Worm (Caenorhabditis elegans): ENCODE measurements around the gene osm-6.
A peak's percentile ranks its signal among the peaks of the same experiment; 100 is the strongest.

osm-6 gene

DNA sequence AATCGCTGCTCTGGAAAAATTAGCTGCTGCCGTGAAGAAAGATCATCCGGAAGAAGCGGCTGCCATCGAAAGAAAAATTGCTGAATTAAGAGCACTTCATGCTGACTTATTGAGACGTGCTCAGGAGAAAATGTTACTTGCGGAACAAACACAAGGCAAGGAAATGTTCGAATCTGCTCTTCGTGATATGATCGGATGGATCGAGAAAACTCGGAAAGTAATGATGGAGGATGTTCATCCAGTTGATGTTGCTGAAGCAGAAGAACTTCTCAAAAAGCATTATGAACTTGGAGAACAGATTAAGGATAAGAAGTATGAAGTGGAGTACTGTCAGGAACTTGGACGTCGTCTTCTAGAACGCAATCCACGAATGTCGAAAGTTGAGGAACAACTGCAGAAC lies 21.3 kb downstream of the osm-6 start:
- TF ChIP-seq fos-1 (tag; optimal IDR thresholded peaks at IDR 0.05) (no peak), tra-1 (GFP tag; IDR thresholded peaks at IDR 0.05) (no peak), aha-1 (tag) (peak; percentile 93), mes-2 (tag; optimal IDR thresholded peaks at IDR 0.05; ENCODE audit: poor library complexity, severe bottlenecking) (no peak), ctbp-1 (GFP tag; IDR thresholded peaks at IDR 0.05) (no peak), nhr-48 (tag; optimal IDR thresholded peaks at IDR 0.05) (no peak), unc-39 (tag; optimal IDR thresholded peaks at IDR 0.05) (no peak)

DNA sequence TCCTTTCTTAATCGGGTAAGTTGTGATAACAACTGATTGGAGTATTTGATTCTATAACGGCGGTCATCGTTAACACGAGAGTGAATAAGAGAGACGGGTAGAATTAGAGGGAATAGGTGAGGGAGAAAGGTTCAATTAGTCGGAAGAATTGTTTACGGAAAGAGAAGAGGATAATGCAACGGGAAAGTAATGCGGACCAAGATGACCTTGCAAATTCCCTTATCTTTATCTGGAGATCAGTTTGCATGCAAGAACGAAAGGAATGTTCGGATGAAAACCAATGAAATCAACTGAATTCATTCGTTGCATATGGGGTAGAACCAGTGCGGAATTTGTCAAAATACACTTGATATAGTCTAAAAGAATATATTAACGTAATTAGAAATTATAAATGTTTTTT lies 25.1 kb downstream of the osm-6 start:
- TF ChIP-seq dpl-1 (GFP tag; optimal IDR thresholded peaks at IDR 0.05) (no peak), unc-62 (GFP tag; optimal IDR thresholded peaks at IDR 0.05 in 1 of 2) (peak in 1 of 2 experiments; percentile 81), unc-62 (tag; optimal IDR thresholded peaks at IDR 0.05) (no peak)

DNA sequence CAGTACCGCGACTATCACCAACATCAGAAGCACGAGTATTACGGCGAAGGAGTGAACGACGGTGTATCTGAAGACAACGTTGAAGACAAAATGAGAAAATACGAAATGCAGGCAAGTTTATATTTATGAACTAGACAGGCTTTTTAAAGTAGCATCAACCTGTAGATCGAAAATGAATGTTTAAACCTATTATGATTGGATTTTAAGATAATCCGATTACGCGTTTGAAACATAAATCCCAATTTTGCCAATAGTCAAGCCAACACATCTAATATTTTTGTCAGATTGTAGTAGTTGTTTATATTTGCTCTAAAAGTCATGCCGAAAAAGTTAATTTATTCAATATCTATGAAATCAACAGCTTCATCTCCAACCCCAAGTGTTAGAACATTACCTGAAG lies 26.0 kb downstream of the osm-6 start:
- TF ChIP-seq daf-16 (GFP tag; optimal IDR thresholded peaks at IDR 0.05) (no peak), daf-16 (tag; optimal IDR thresholded peaks at IDR 0.05) (no peak), F26F4.8 (GFP tag; conservative IDR thresholded peaks at IDR 0.05) (no peak), aha-1 (tag) (peak; percentile 94)

DNA sequence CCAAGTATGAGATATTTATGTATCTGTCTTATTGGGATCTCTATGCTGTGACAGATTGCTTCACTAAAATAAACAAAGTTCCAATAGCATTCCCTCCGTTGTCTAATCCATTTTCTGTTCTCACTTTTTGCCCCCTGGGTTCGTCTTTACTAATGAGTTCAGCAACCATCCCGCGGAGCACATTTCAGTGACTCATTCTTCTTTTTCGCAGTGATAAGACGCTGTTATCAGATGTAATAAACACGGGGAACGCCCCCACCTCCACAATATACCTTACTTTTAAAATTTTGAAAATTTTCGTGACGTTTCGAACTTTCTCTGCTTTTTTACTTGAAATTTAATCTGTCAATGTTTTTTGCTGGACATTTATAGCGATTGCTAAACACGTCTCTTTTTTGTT lies 27.1 kb downstream of the osm-6 start:
- peak; percentile 34 for TF ChIP-seq nhr-28 (tag; optimal IDR thresholded peaks at IDR 0.05)
- no peak for TF ChIP-seq zip-11 (GFP tag; IDR thresholded peaks at IDR 0.05)
- no peak for TF ChIP-seq T20F7.1 (GFP tag; optimal IDR thresholded peaks at IDR 0.05)
- TF ChIP-seq zfp-3 (GFP tag; conservative IDR thresholded peaks at IDR 0.05), result no peak
- no peak for TF ChIP-seq lin-13 (GFP tag; optimal IDR thresholded peaks at IDR 0.05)
- no peak for TF ChIP-seq F37D6.2 (tag; optimal IDR thresholded peaks at IDR 0.05)
- TF ChIP-seq ctbp-1 (GFP tag; IDR thresholded peaks at IDR 0.05), result no peak
- no peak for TF ChIP-seq Y75B8A.6 (GFP tag; IDR thresholded peaks at IDR 0.05)
- TF ChIP-seq nhr-102 (tag; optimal IDR thresholded peaks at IDR 0.05), result no peak
- no peak for TF ChIP-seq spr-3 (GFP tag; optimal IDR thresholded peaks at IDR 0.05)
- peak; percentile 54 for TF ChIP-seq hlh-11 (tag; optimal IDR thresholded peaks at IDR 0.05)
- TF ChIP-seq ceh-20 (GFP tag; IDR thresholded peaks at IDR 0.05), result no peak
- TF ChIP-seq mdl-1 (tag; optimal IDR thresholded peaks at IDR 0.05), result peak in 1 of 2 experiments; percentile 2
- TF ChIP-seq nhr-76 (tag; optimal IDR thresholded peaks at IDR 0.05), result no peak
- no peak for TF ChIP-seq ztf-11 (tag; optimal IDR thresholded peaks at IDR 0.05)
- no peak for TF ChIP-seq hif-1 (tag; optimal IDR thresholded peaks at IDR 0.05)
- peak; percentile 48; the same call in 1 of the 2 replicates for TF ChIP-seq dmd-6 (GFP tag; IDR thresholded peaks at IDR 0.05)
- peak; percentile 72 for TF ChIP-seq pqm-1 (tag; optimal IDR thresholded peaks at IDR 0.05)
- peak; percentile 50 for TF ChIP-seq aha-1 (tag)
- TF ChIP-seq hlh-30 (tag; optimal IDR thresholded peaks at IDR 0.05; ENCODE audit: insufficient read depth), result no peak
- TF ChIP-seq daf-16 (GFP tag; optimal IDR thresholded peaks at IDR 0.05), result no peak
- peak; percentile 29 for TF ChIP-seq daf-16 (tag; optimal IDR thresholded peaks at IDR 0.05)
- TF ChIP-seq dve-1 (tag; optimal IDR thresholded peaks at IDR 0.05; ENCODE audit: insufficient read depth), result peak; percentile 14
- no peak for TF ChIP-seq arid-1 (GFP tag; conservative IDR thresholded peaks at IDR 0.05)
- no peak for TF ChIP-seq F10B5.3 (tag; optimal IDR thresholded peaks at IDR 0.05)
- no peak for TF ChIP-seq mep-1 (tag; optimal IDR thresholded peaks at IDR 0.05)
- TF ChIP-seq jun-1 (tag; optimal IDR thresholded peaks at IDR 0.05), result no peak
- no peak for TF ChIP-seq aly-2 (tag; optimal IDR thresholded peaks at IDR 0.05)
- TF ChIP-seq ama-1 (optimal IDR thresholded peaks at IDR 0.05), result no peak

Data from whole organism, L4 larva.